Fruit fly (Drosophila melanogaster) whole organism: ENCODE results near the gene lectin-24Db.

Experiments used
- CG8478 ChIP-seq: fragments of >200 bp; optimal IDR thresholded peaks from 2 replicates; lab custom pipeline; 2018; ENCODE audit warnings: inconsistent platforms
- Dll ChIP-seq: fragments of >200 bp; optimal IDR thresholded peaks from 2 replicates; lab custom pipeline; 2017
- EcR ChIP-seq, 2 experiments: fragments of >200 bp; optimal IDR thresholded peaks; 2 replicates each; lab custom pipeline; 2017; ENCODE audit warnings: missing biosample characterization in 2 of 2, missing genetic modification characterization in 2 of 2, missing genetic modification reagents in 2 of 2
- pan ChIP-seq: fragments of >200 bp; optimal IDR thresholded peaks from 2 replicates; lab custom pipeline; 2017
- psq ChIP-seq: fragments of >200 bp; optimal IDR thresholded peaks from 2 replicates; lab custom pipeline; 2017
- usp ChIP-seq: fragments of >200 bp; optimal IDR thresholded peaks from 2 replicates; lab custom pipeline; 2017; ENCODE audit warnings: missing biosample characterization, missing genetic modification characterization, mixed read lengths

- TF ChIP-seq EcR (GFP tag; optimal IDR thresholded peaks at IDR 0.05; lab: Kevin White, UChicago) (no peak), CG8478 (lab: Kevin White, UChicago) (no peak), psq (no peak), pan (lab: Kevin White, UChicago) (no peak), usp (GFP tag; lab: Kevin White, UChicago) (no peak), Dll (lab: Kevin White, UChicago) (no peak)
Observed at dm6 chr2L:4230562-4230961, 42.6 kb downstream of the lectin-24Db start.
